Worm (Caenorhabditis elegans): ENCODE results near the gene pes-1.

pes-1 gene

DNA sequence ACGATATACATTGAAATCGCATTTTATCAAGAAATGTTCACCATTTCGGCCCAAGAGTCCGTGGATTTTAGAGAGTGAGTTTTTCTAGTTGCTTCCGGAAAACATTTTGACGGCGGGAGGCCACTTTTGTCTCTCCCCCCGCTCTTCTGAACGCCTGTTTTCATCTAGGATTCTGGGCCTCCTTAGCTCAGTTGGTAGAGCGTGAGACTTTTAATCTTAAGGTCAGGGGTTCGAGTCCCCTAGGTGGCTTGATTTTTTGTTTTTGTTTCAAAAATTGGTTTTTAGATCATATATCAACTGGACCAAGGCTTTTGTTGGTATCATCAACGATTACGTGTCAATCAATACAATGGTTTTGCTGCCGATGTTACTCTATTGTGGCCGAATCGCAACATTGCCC is 36.2 kb downstream of the pes-1 start (continued):
- peak; percentile 11 for TF ChIP-seq gei-8 (GFP tag; optimal IDR thresholded peaks at IDR 0.05)
- TF ChIP-seq tra-1 (GFP tag; IDR thresholded peaks at IDR 0.05), result peak; percentile 54; the same call in 1 of the 2 replicates
- no peak for TF ChIP-seq nhr-76 (tag; optimal IDR thresholded peaks at IDR 0.05)
- TF ChIP-seq ctbp-1 (GFP tag; IDR thresholded peaks at IDR 0.05), result peak; percentile 80
- no peak for TF ChIP-seq nhr-102 (tag; optimal IDR thresholded peaks at IDR 0.05)

DNA sequence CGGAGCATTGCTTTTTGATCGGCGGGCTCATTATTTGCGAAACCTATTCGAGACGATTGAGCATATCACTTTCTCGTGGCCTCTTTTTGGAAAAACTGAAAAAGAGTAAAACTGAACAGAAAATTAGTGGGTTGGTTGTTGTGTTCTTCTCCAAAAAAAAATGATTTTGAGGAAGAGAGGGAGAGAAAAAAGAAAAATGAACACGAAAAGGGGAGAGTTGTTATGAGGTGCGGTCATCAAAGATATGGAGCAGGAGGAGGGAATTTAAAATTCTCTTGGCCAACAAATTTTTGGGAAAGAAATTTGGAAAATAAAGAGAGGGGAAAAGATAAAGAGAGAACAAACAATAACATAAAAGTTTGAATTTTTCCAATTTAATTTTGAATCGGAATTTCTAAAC is 42.8 kb downstream of the pes-1 start, which contains the start of gene hot-9:
TSS of gene hot-9 (minus strand) at position 101 of the 400 bp plus-strand sequence.
- TF ChIP-seq mep-1 (tag; optimal IDR thresholded peaks at IDR 0.05) (no peak), lin-38 (GFP tag; IDR thresholded peaks at IDR 0.05) (no peak), Y105C5A.15 (GFP tag; IDR thresholded peaks at IDR 0.05) (no peak), gei-8 (GFP tag; optimal IDR thresholded peaks at IDR 0.05) (no peak), mdt-29 (GFP tag; IDR thresholded peaks at IDR 0.05) (no peak), madf-5 (GFP tag; IDR thresholded peaks at IDR 0.05) (no peak), dmd-8 (GFP tag; IDR thresholded peaks at IDR 0.05) (no peak), nhr-41 (GFP tag; IDR thresholded peaks at IDR 0.05) (no peak), unc-62 (GFP tag; optimal IDR thresholded peaks at IDR 0.05 in 1 of 2) (no peak), unc-62 (tag; optimal IDR thresholded peaks at IDR 0.05) (no peak), ceh-62 (tag; optimal IDR thresholded peaks at IDR 0.05) (no peak), lin-1 (GFP tag; IDR thresholded peaks at IDR 0.05) (no peak), ceh-28 (tag; optimal IDR thresholded peaks at IDR 0.05) (no peak), sdz-12 (GFP tag; optimal IDR thresholded peaks at IDR 0.05) (no peak)

DNA sequence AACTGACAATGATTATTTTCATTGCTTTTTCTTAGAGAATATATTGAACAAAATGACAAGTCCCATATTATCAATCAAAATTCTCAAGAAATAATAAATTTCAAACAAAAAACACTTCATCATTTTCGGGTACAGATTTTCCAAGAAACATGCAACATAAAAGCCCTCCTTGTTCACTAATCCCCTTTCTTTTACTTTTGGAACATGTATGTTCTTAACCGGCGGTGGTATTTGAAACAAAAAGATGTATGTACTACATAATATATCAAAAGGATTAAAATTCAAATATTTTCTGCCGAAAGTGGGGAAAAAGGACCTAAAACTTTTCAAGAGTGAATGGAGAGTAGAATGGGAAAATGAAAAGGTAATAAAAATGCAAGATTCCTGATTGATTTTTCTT is 51.7 kb downstream of the pes-1 start:
- peak; percentile 35 for TF ChIP-seq aha-1 (tag)
- no peak for TF ChIP-seq hif-1 (tag; optimal IDR thresholded peaks at IDR 0.05)
